Worm (Caenorhabditis elegans) whole organism, late embryonic: ENCODE measurements around the gene F28A10.13.

ENCODE experiments used
- K02D7.2 ChIP-seq: sonication (generic microtip); optimal IDR thresholded peaks from 2 replicates; lab custom pipeline; 2017; ENCODE audit warnings: mild to moderate bottlenecking, missing genetic modification characterization, missing compliant biosample characterization
- ama-1 ChIP-seq: fragments of 150-350 bp; optimal IDR thresholded peaks from 2 replicates; lab custom pipeline; 2014
- ceh-6 ChIP-seq: fragments of 200-800 bp; sonication (Bioruptor generic); optimal IDR thresholded peaks from 2 replicates; lab custom pipeline; 2018; ENCODE audit warnings: mild to moderate bottlenecking, missing genetic modification characterization, missing compliant biosample characterization
- dmd-4 ChIP-seq: sonication (generic microtip); optimal IDR thresholded peaks from 2 replicates; lab custom pipeline; 2016; ENCODE audit warnings: borderline replicate concordance, missing genetic modification characterization, missing compliant biosample characterization
- mec-3 ChIP-seq: sonication (generic microtip); optimal IDR thresholded peaks from 2 replicates; lab custom pipeline; 2016; ENCODE audit warnings: borderline replicate concordance, missing genetic modification characterization, missing compliant biosample characterization
- nhr-11 ChIP-seq: fragments of 150-350 bp; optimal IDR thresholded peaks from 2 replicates; lab custom pipeline; 2014; ENCODE audit warnings: missing biosample characterization, missing genetic modification characterization
- tbx-7 ChIP-seq: sonication (generic microtip); optimal IDR thresholded peaks from 2 replicates; lab custom pipeline; 2016; ENCODE audit warnings: missing genotype, missing genetic modification characterization, missing compliant biosample characterization
- unc-3 ChIP-seq, 2 experiments: fragments of 200-800 bp in 1 of 2; sonication (Bioruptor generic) in 1 of 2; sonication (generic microtip) in 1 of 2; conservative IDR thresholded peaks in 1 of 2; optimal IDR thresholded peaks in 1 of 2; 2 replicates each; pipeline versions ENCODE4 v1.3.6 to Lab custom; 2016 to 2022; ENCODE audit warnings: missing compliant biosample characterization in 2 of 2, missing genetic modification characterization in 2 of 2, missing genetic modification reagents in 1 of 2
- unc-86 ChIP-seq: sonication (generic microtip); optimal IDR thresholded peaks from 2 replicates; lab custom pipeline; 2016; ENCODE audit warnings: missing genetic modification characterization, missing compliant biosample characterization
- zip-5 ChIP-seq: sonication (generic microtip); optimal IDR thresholded peaks from 2 replicates; lab custom pipeline; 2016; ENCODE audit warnings: missing genetic modification characterization, missing compliant biosample characterization

DNA sequence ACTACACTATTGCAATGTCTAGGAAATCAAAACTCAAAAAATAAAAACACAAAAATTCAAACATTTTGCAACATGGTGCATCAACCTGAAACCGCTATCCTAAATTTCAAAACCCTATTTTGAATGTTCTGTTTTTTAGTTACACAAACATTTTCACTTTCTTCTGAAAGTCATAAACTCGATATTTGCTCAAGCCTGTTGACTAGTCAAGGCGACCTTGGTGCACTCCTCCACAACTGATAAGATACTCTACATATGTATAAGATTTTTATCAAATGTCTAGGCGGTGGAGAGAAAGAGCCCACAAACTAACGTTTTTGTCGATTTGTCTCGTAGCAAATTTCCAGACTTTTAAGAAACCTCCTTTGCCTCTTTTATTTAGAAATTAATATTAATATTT lies 39.4 kb downstream of the F28A10.13 start, which contains the start of gene T07D3.4:
- no peak for TF ChIP-seq K02D7.2
- TF ChIP-seq unc-3 (GFP tag; conservative IDR thresholded peaks at IDR 0.05; lab: Robert Waterston, UW), result no peak
- TF ChIP-seq unc-3 (tag; optimal IDR thresholded peaks at IDR 0.05; lab: Kevin White, UChicago), result no peak
- no peak for TF ChIP-seq tbx-7 (tag; lab: Kevin White, UChicago)
- no peak for TF ChIP-seq dmd-4
- no peak for TF ChIP-seq mec-3
- TF ChIP-seq unc-86 (tag; lab: Kevin White, UChicago), result no peak
- TF ChIP-seq zip-5 (tag; lab: Kevin White, UChicago), result no peak
- TF ChIP-seq ceh-6 (GFP tag; lab: Kevin White, UChicago), result no peak
- no peak for TF ChIP-seq ama-1 (lab: Kevin White, UChicago)
- no peak for TF ChIP-seq nhr-11 (tag; lab: Kevin White, UChicago)
